Worm (Caenorhabditis elegans) whole organism, young adult: Measurements from ENCODE around the gene cyb-3.

Experiments used
- B0019.2 ChIP-seq: fragments of 200-800 bp; sonication (Bioruptor generic); conservative IDR thresholded peaks from 2 replicates; pipeline ENCODE4 v1.3.6; 2022; ENCODE audit warnings: missing genetic modification reagents, missing genetic modification characterization, missing compliant biosample characterization
- B0035.1 ChIP-seq: sonication (generic microtip); optimal IDR thresholded peaks from 2 replicates; lab custom pipeline; 2016; ENCODE audit warnings: missing genetic modification characterization, mild to moderate bottlenecking, missing compliant biosample characterization, missing genotype, missing genetic modification reagents
- B0261.1 ChIP-seq: sonication (generic microtip); optimal IDR thresholded peaks from 2 replicates; lab custom pipeline; 2016; ENCODE audit warnings: mild to moderate bottlenecking, missing genetic modification characterization, moderate library complexity, missing compliant biosample characterization
- C17E4.6 ChIP-seq: fragments of 200-800 bp; sonication (Bioruptor generic); IDR thresholded peaks from 2 replicates; pipeline ENCODE4 v1.3.6; 2022; ENCODE audit warnings: missing genetic modification reagents, missing genetic modification characterization, missing compliant biosample characterization
- F10E7.11 ChIP-seq: sonication (generic microtip); optimal IDR thresholded peaks from 2 replicates; lab custom pipeline; 2017; ENCODE audit warnings: mild to moderate bottlenecking, missing genetic modification characterization, moderate library complexity, missing compliant biosample characterization
- F23B12.7 ChIP-seq: sonication (generic microtip); optimal IDR thresholded peaks from 2 replicates; lab custom pipeline; 2017; ENCODE audit warnings: missing genetic modification characterization, mild to moderate bottlenecking, missing compliant biosample characterization, antibody characterized with exemption, moderate library complexity; ENCODE audit not compliant: insufficient read depth
- F33H1.4 ChIP-seq: fragments of 200-800 bp; sonication (Bioruptor generic); IDR thresholded peaks from 2 replicates; pipeline ENCODE4 v1.3.6; 2022; ENCODE audit warnings: missing genetic modification reagents, missing genetic modification characterization, missing compliant biosample characterization
- F39B2.1 ChIP-seq: fragments of 200-800 bp; sonication (Bioruptor generic); IDR thresholded peaks from 2 replicates; pipeline ENCODE4 v1.3.6; 2022; ENCODE audit warnings: missing genetic modification reagents, missing genetic modification characterization, missing compliant biosample characterization
- F55B11.4 ChIP-seq: sonication (generic microtip); optimal IDR thresholded peaks from 2 replicates; lab custom pipeline; 2016; ENCODE audit warnings: missing compliant biosample characterization, missing genetic modification characterization, borderline replicate concordance; ENCODE audit not compliant: insufficient read depth
- F57A8.1 ChIP-seq: fragments of 200-800 bp; sonication (Bioruptor generic); optimal IDR thresholded peaks from 2 replicates; lab custom pipeline; 2018; ENCODE audit warnings: mild to moderate bottlenecking, missing genetic modification characterization, moderate library complexity, missing compliant biosample characterization
- F57C9.4 ChIP-seq: sonication (generic microtip); optimal IDR thresholded peaks from 2 replicates; lab custom pipeline; 2017; ENCODE audit warnings: mild to moderate bottlenecking, missing genetic modification characterization, missing compliant biosample characterization
- T07F8.4 ChIP-seq: sonication (generic microtip); optimal IDR thresholded peaks from 2 replicates; lab custom pipeline; 2016; ENCODE audit warnings: mild to moderate bottlenecking, missing genetic modification characterization, moderate library complexity, missing compliant biosample characterization
- T26A5.8 ChIP-seq: sonication (generic microtip); optimal IDR thresholded peaks from 2 replicates; lab custom pipeline; 2016; ENCODE audit warnings: missing genetic modification characterization, missing compliant biosample characterization
- Y53F4B.3 ChIP-seq: fragments of 200-800 bp; sonication (Bioruptor generic); IDR thresholded peaks from 2 replicates; pipeline ENCODE4 v1.3.6; 2022; ENCODE audit warnings: missing genetic modification reagents, missing genetic modification characterization, missing compliant biosample characterization
- akir-1 ChIP-seq: fragments of 200-800 bp; sonication (Bioruptor generic); optimal IDR thresholded peaks from 2 replicates; lab custom pipeline; 2018; ENCODE audit warnings: mild to moderate bottlenecking, missing genetic modification characterization, moderate library complexity, missing compliant biosample characterization
- ama-1 ChIP-seq, 3 experiments: fragments of 150-350 bp in 1 of 3; sonication (generic microtip) in 2 of 3; optimal IDR thresholded peaks; 2 replicates each; lab custom pipeline; 2014 to 2018; ENCODE audit warnings: missing biosample characterization in 2 of 3, missing genetic modification characterization in 2 of 3, missing genetic modification reagents in 2 of 3
- aptf-3 ChIP-seq: fragments of 200-800 bp; sonication (Bioruptor generic); IDR thresholded peaks from 2 replicates; pipeline ENCODE4 v1.3.6; 2022; ENCODE audit warnings: missing genetic modification characterization, missing compliant biosample characterization
- atf-7 ChIP-seq: sonication (generic microtip); optimal IDR thresholded peaks from 2 replicates; lab custom pipeline; 2017; ENCODE audit warnings: mild to moderate bottlenecking, missing genetic modification characterization, missing compliant biosample characterization
- athp-1 ChIP-seq: sonication (generic microtip); optimal IDR thresholded peaks from 2 replicates; lab custom pipeline; 2017; ENCODE audit warnings: mild to moderate bottlenecking, missing genetic modification characterization, missing compliant biosample characterization
- attf-5 ChIP-seq: fragments of 200-800 bp; sonication (Bioruptor generic); optimal IDR thresholded peaks from 2 replicates; lab custom pipeline; 2018; ENCODE audit warnings: mild to moderate bottlenecking, missing genetic modification characterization, missing compliant biosample characterization
- bed-1 ChIP-seq: fragments of 200-800 bp; sonication (Bioruptor generic); IDR thresholded peaks from 2 replicates; pipeline ENCODE4 v1.3.6; 2022; ENCODE audit warnings: missing genetic modification reagents, missing genetic modification characterization, missing compliant biosample characterization
- ceh-27 ChIP-seq: fragments of 200-800 bp; sonication (Bioruptor generic); optimal IDR thresholded peaks from 2 replicates; lab custom pipeline; 2018; ENCODE audit warnings: mild to moderate bottlenecking, missing genetic modification characterization, moderate library complexity, missing compliant biosample characterization
- ceh-91 ChIP-seq: fragments of 200-800 bp; sonication (Bioruptor generic); IDR thresholded peaks from 2 replicates; pipeline ENCODE4 v1.3.6; 2022; ENCODE audit warnings: missing genetic modification reagents, missing genetic modification characterization, missing compliant biosample characterization
- dpl-1 ChIP-seq: fragments of 150-350 bp; optimal IDR thresholded peaks from 2 replicates; lab custom pipeline; 2014; ENCODE audit warnings: missing biosample characterization, missing genetic modification reagents, missing genetic modification characterization
- egrh-3 ChIP-seq: fragments of 200-800 bp; sonication (Bioruptor generic); IDR thresholded peaks from 2 replicates; pipeline ENCODE4 v1.3.6; 2022; ENCODE audit warnings: missing genetic modification reagents, missing genetic modification characterization, missing compliant biosample characterization
- fkh-3 ChIP-seq: sonication (generic microtip); optimal IDR thresholded peaks from 2 replicates; lab custom pipeline; 2016; ENCODE audit warnings: mild to moderate bottlenecking, missing genetic modification characterization, missing compliant biosample characterization
- gei-17 ChIP-seq: fragments of 200-800 bp; sonication (Bioruptor generic); optimal IDR thresholded peaks from 2 replicates; lab custom pipeline; 2018; ENCODE audit warnings: mild to moderate bottlenecking, missing genetic modification characterization, missing compliant biosample characterization
- hlh-26 ChIP-seq: fragments of 200-800 bp; sonication (Bioruptor generic); conservative IDR thresholded peaks from 2 replicates; pipeline ENCODE4 v1.3.6; 2022; ENCODE audit warnings: missing genetic modification reagents, missing genetic modification characterization, missing compliant biosample characterization
- hmg-1.2 ChIP-seq: fragments of 200-800 bp; sonication (Bioruptor generic); IDR thresholded peaks from 2 replicates; pipeline ENCODE4 v1.3.6; 2022; ENCODE audit warnings: missing genetic modification reagents, missing genetic modification characterization, missing compliant biosample characterization
- hrde-1 ChIP-seq: sonication (generic microtip); optimal IDR thresholded peaks from 2 replicates; lab custom pipeline; 2016; ENCODE audit warnings: missing genetic modification characterization, mild to moderate bottlenecking, missing compliant biosample characterization, moderate library complexity, missing genotype, missing genetic modification reagents, borderline replicate concordance
- hsf-1 ChIP-seq: fragments of 200-800 bp; sonication (Bioruptor generic); IDR thresholded peaks from 2 replicates; pipeline ENCODE4 v1.3.6; 2022; ENCODE audit warnings: missing genetic modification reagents, missing genetic modification characterization, missing compliant biosample characterization
- let-526 ChIP-seq: fragments of 200-800 bp; sonication (Bioruptor generic); IDR thresholded peaks from 2 replicates; pipeline ENCODE4 v1.3.6; 2022; ENCODE audit warnings: missing genetic modification reagents, missing genetic modification characterization, missing compliant biosample characterization
- lin-40 ChIP-seq: sonication (generic microtip); optimal IDR thresholded peaks from 2 replicates; lab custom pipeline; 2016; ENCODE audit warnings: missing genetic modification characterization, mild to moderate bottlenecking, missing compliant biosample characterization, missing genotype, missing genetic modification reagents
- lin-54 ChIP-seq: fragments of 200-800 bp; sonication (Bioruptor generic); optimal IDR thresholded peaks from 2 replicates; lab custom pipeline; 2018; ENCODE audit warnings: mild to moderate bottlenecking, missing genetic modification characterization, missing compliant biosample characterization
- lsy-27 ChIP-seq: sonication (generic microtip); optimal IDR thresholded peaks from 2 replicates; lab custom pipeline; 2017; ENCODE audit warnings: missing genetic modification characterization, mild to moderate bottlenecking, missing compliant biosample characterization, antibody characterized with exemption, missing genotype, borderline replicate concordance; ENCODE audit not compliant: insufficient read depth
- madf-10 ChIP-seq: sonication (generic microtip); optimal IDR thresholded peaks from 2 replicates; lab custom pipeline; 2016; ENCODE audit warnings: mild to moderate bottlenecking, missing genetic modification characterization, missing compliant biosample characterization
- madf-3 ChIP-seq: fragments of 200-800 bp; sonication (Bioruptor generic); IDR thresholded peaks from 2 replicates; pipeline ENCODE4 v1.3.6; 2022; ENCODE audit warnings: missing genetic modification reagents, missing genetic modification characterization, missing compliant biosample characterization
- mcd-1 ChIP-seq: fragments of 200-800 bp; sonication (Bioruptor generic); IDR thresholded peaks from 2 replicates; pipeline ENCODE4 v1.3.6; 2022; ENCODE audit warnings: missing genetic modification reagents, missing genetic modification characterization, missing compliant biosample characterization
- mes-4 ChIP-seq: sonication (generic microtip); optimal IDR thresholded peaks from 2 replicates; lab custom pipeline; 2016; ENCODE audit warnings: missing genotype, missing genetic modification characterization, missing compliant biosample characterization
- nhr-90 ChIP-seq: sonication (generic microtip); optimal IDR thresholded peaks from 2 replicates; lab custom pipeline; 2016; ENCODE audit warnings: missing genotype, mild to moderate bottlenecking, missing genetic modification characterization, missing compliant biosample characterization
- pbrm-1 ChIP-seq: fragments of 200-800 bp; sonication (Bioruptor generic); IDR thresholded peaks from 2 replicates; pipeline ENCODE4 v1.3.6; 2022; ENCODE audit warnings: missing genetic modification reagents, missing genetic modification characterization, missing compliant biosample characterization
- repo-1 ChIP-seq: sonication (generic microtip); optimal IDR thresholded peaks from 2 replicates; lab custom pipeline; 2017; ENCODE audit warnings: mild to moderate bottlenecking, missing genetic modification characterization, missing compliant biosample characterization
- rpc-1 ChIP-seq, 2 experiments: fragments of 150-350 bp in 1 of 2; sonication (generic microtip) in 1 of 2; optimal IDR thresholded peaks; 2 replicates each; lab custom pipeline; 2014 to 2018; ENCODE audit warnings: missing biosample characterization in 1 of 2, missing genetic modification characterization in 1 of 2, missing genetic modification reagents in 1 of 2, missing genotype in 1 of 2
- snpc-1.1 ChIP-seq: sonication (generic microtip); optimal IDR thresholded peaks from 2 replicates; lab custom pipeline; 2017; ENCODE audit warnings: missing genetic modification characterization, mild to moderate bottlenecking, missing compliant biosample characterization, antibody characterized with exemption, moderate library complexity, missing genotype, missing genetic modification reagents; ENCODE audit not compliant: insufficient read depth
- somi-1 ChIP-seq: fragments of 200-800 bp; sonication (Bioruptor generic); optimal IDR thresholded peaks from 2 replicates; lab custom pipeline; 2018; ENCODE audit warnings: mild to moderate bottlenecking, missing genetic modification characterization, missing compliant biosample characterization
- tlf-1 ChIP-seq: fragments of 200-800 bp; sonication (Bioruptor generic); optimal IDR thresholded peaks from 2 replicates; lab custom pipeline; 2018; ENCODE audit warnings: mild to moderate bottlenecking, missing genetic modification characterization, missing compliant biosample characterization
- xnd-1 ChIP-seq: sonication (generic microtip); optimal IDR thresholded peaks from 2 replicates; lab custom pipeline; 2016; ENCODE audit warnings: missing genotype, missing genetic modification reagents, missing genetic modification characterization, missing compliant biosample characterization
- ztf-28 ChIP-seq: fragments of 200-800 bp; sonication (Bioruptor generic); IDR thresholded peaks from 2 replicates; pipeline ENCODE4 v1.3.6; 2022; ENCODE audit warnings: missing genetic modification reagents, missing genetic modification characterization, missing compliant biosample characterization

The cyb-3 gene

DNA sequence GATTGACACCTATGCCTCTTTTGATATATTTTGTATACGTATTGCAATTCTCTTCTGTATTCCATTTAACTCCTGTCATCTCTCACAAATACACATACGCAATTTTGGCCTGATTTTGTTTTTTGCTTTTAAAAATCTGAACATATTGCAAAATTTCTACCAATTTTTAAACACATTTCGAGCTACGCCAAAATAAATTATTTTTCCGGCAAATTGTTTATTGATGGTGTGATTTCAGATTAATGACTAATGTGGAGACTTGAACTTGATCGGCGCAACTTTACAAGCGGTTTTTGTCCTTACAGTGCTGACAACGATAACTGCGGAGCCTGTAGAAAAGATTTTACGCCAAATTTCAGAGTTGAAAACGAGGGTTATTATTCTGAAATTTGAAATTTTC, 1.6 kb downstream of the cyb-3 start (continued):
- TF ChIP-seq fkh-3 (tag; lab: Kevin White, UChicago) (no peak), hsf-1 (GFP tag; lab: Robert Waterston, UW) (peak; percentile 83), B0035.1 (tag; lab: Kevin White, UChicago) (no peak), akir-1 (no peak), xnd-1 (tag; lab: Kevin White, UChicago) (peak; percentile 51), ceh-27 (GFP tag; lab: Kevin White, UChicago) (no peak), lin-40 (tag; lab: Kevin White, UChicago) (no peak), dpl-1 (GFP tag; lab: Kevin White, UChicago) (no peak), aptf-3 (GFP tag; lab: Robert Waterston, UW) (no peak), bed-1 (no peak), F55B11.4 (tag; lab: Kevin White, UChicago) (no peak), Y53F4B.3 (GFP tag; lab: Robert Waterston, UW) (no peak), egrh-3 (GFP tag; lab: Robert Waterston, UW) (no peak), hrde-1 (tag; lab: Kevin White, UChicago) (peak; percentile 82), lin-54 (GFP tag; lab: Kevin White, UChicago) (no peak), nhr-90 (no peak), somi-1 (GFP tag; lab: Kevin White, UChicago) (no peak), atf-7 (tag; lab: Kevin White, UChicago) (no peak), B0019.2 (GFP tag; lab: Robert Waterston, UW) (no peak), pbrm-1 (peak; percentile 25; the same call in 1 of the 2 replicates), F33H1.4 (no peak), tlf-1 (peak; percentile 63), F57A8.1 (GFP tag; lab: Kevin White, UChicago) (no peak), mes-4 (no peak), madf-10 (tag; lab: Kevin White, UChicago) (no peak), ama-1 (optimal IDR thresholded peaks at IDR 0.05; lab: Kevin White, UChicago) (no peak), ama-1 (GFP tag; optimal IDR thresholded peaks at IDR 0.05; lab: Kevin White, UChicago) (peak in 1 of 2 experiments; percentile 28), gei-17 (GFP tag; lab: Kevin White, UChicago) (no peak), lsy-27 (tag; lab: Kevin White, UChicago) (no peak), ztf-28 (GFP tag; lab: Robert Waterston, UW) (no peak), F57C9.4 (tag; lab: Kevin White, UChicago) (no peak), hlh-26 (GFP tag; lab: Robert Waterston, UW) (no peak), F10E7.11 (peak; percentile 17), F39B2.1 (GFP tag; lab: Robert Waterston, UW) (no peak), C17E4.6 (GFP tag; lab: Robert Waterston, UW) (0 out of 2 replicates have a peak, but pooled peaks have one; percentile 12), F23B12.7 (no peak), mcd-1 (no peak), madf-3 (0 out of 2 replicates have a peak, but pooled peaks have one; percentile 16), T26A5.8 (tag; lab: Kevin White, UChicago) (no peak), B0261.1 (tag; lab: Kevin White, UChicago) (peak; percentile 12), snpc-1.1 (tag; lab: Kevin White, UChicago) (peak; percentile 34), T07F8.4 (no peak), repo-1 (tag; lab: Kevin White, UChicago) (no peak), ceh-91 (no peak), let-526 (GFP tag; lab: Robert Waterston, UW) (no peak), athp-1 (tag; lab: Kevin White, UChicago) (no peak), attf-5 (GFP tag; lab: Kevin White, UChicago) (no peak), hmg-1.2 (GFP tag; lab: Robert Waterston, UW) (no peak; the same call in 1 of the 2 replicates), rpc-1 (optimal IDR thresholded peaks at IDR 0.05; lab: Kevin White, UChicago) (no peak), rpc-1 (tag; optimal IDR thresholded peaks at IDR 0.05; lab: Kevin White, UChicago) (peak; percentile 10)
